Worm (Caenorhabditis elegans) whole organism, L3 larva: ENCODE results near the gene F41G4.7.

Experiments
- R02D3.7 ChIP-seq: fragments of 150-350 bp; optimal IDR thresholded peaks from 2 replicates; lab custom pipeline; 2014; ENCODE audit warnings: missing biosample characterization, missing genetic modification characterization
- ZK546.5 ChIP-seq: sonication (generic microtip); optimal IDR thresholded peaks from 2 replicates; lab custom pipeline; 2017; ENCODE audit warnings: missing biosample characterization, missing genetic modification characterization
- aly-2 ChIP-seq: fragments of 150-350 bp; optimal IDR thresholded peaks from 2 replicates; lab custom pipeline; 2014; ENCODE audit warnings: missing biosample characterization, missing genetic modification characterization
- ama-1 ChIP-seq: fragments of 150-350 bp; optimal IDR thresholded peaks from 2 replicates; lab custom pipeline; 2018
- ceh-16 ChIP-seq: sonication (generic microtip); optimal IDR thresholded peaks from 2 replicates; lab custom pipeline; 2017; ENCODE audit warnings: missing biosample characterization, missing genetic modification characterization
- ceh-28 ChIP-seq: fragments of 150-350 bp; optimal IDR thresholded peaks from 2 replicates; lab custom pipeline; 2014; ENCODE audit warnings: missing biosample characterization, missing genetic modification reagents, missing genetic modification characterization
- ceh-82 ChIP-seq: fragments of 150-350 bp; optimal IDR thresholded peaks from 2 replicates; lab custom pipeline; 2014; ENCODE audit warnings: missing biosample characterization, missing genetic modification characterization
- ceh-9 ChIP-seq: sonication (generic microtip); optimal IDR thresholded peaks from 2 replicates; lab custom pipeline; 2018; ENCODE audit warnings: missing biosample characterization, missing genetic modification characterization
- daf-12 ChIP-seq: fragments of 150-350 bp; optimal IDR thresholded peaks from 2 replicates; lab custom pipeline; 2014; ENCODE audit warnings: missing biosample characterization, missing genetic modification reagents, missing genetic modification characterization
- egl-27 ChIP-seq: sonication (generic microtip); optimal IDR thresholded peaks from 4 replicates; lab custom pipeline; 2017; ENCODE audit warnings: missing biosample characterization, missing genetic modification reagents, missing genetic modification characterization
- egl-5 ChIP-seq: fragments of 150-350 bp; optimal IDR thresholded peaks from 2 replicates; lab custom pipeline; 2017; ENCODE audit warnings: missing biosample characterization, missing genetic modification reagents, missing genetic modification characterization, inconsistent platforms
- elt-1 ChIP-seq: fragments of 150-350 bp; optimal IDR thresholded peaks from 2 replicates; lab custom pipeline; 2014; ENCODE audit warnings: missing biosample characterization, missing genetic modification characterization
- elt-2 ChIP-seq: sonication (generic microtip); optimal IDR thresholded peaks from 2 replicates; lab custom pipeline; 2016; ENCODE audit warnings: missing genetic modification reagents, mild to moderate bottlenecking, missing genetic modification characterization, missing compliant biosample characterization
- elt-3 ChIP-seq, 3 experiments: fragments of 150-350 bp in 1 of 3; sonication (generic microtip) in 2 of 3; optimal IDR thresholded peaks; 2 replicates in 2 of 3; 4 replicates in 1 of 3; lab custom pipeline; 2014 to 2017; ENCODE audit warnings: missing biosample characterization in 3 of 3, missing genetic modification characterization in 3 of 3
- eor-1 ChIP-seq, 2 experiments: fragments of 150-350 bp; optimal IDR thresholded peaks; 2 replicates each; lab custom pipeline; 2014 to 2018; ENCODE audit warnings: missing biosample characterization in 2 of 2, missing genetic modification characterization in 2 of 2
- fkh-10 ChIP-seq: sonication (generic microtip); optimal IDR thresholded peaks from 2 replicates; lab custom pipeline; 2017; ENCODE audit warnings: missing biosample characterization, missing genetic modification reagents, missing genetic modification characterization
- fkh-2 ChIP-seq: fragments of 150-350 bp; optimal IDR thresholded peaks from 2 replicates; lab custom pipeline; 2014; ENCODE audit warnings: missing biosample characterization, missing genetic modification reagents, missing genetic modification characterization
- fos-1 ChIP-seq: fragments of 150-350 bp; optimal IDR thresholded peaks from 2 replicates; lab custom pipeline; 2014; ENCODE audit warnings: missing biosample characterization, missing genetic modification characterization
- hmg-11 ChIP-seq: sonication (generic microtip); optimal IDR thresholded peaks from 2 replicates; lab custom pipeline; 2016; ENCODE audit warnings: missing genetic modification characterization, missing compliant biosample characterization
- jun-1 ChIP-seq: fragments of 150-350 bp; optimal IDR thresholded peaks from 2 replicates; lab custom pipeline; 2014; ENCODE audit warnings: missing biosample characterization, missing genetic modification reagents, missing genetic modification characterization
- lin-15B ChIP-seq: fragments of 150-350 bp; optimal IDR thresholded peaks from 2 replicates; lab custom pipeline; 2014; ENCODE audit warnings: missing biosample characterization, missing genetic modification characterization
- lin-39 ChIP-seq: fragments of 150-350 bp; optimal IDR thresholded peaks from 2 replicates; lab custom pipeline; 2018; ENCODE audit warnings: missing biosample characterization, missing genetic modification reagents, missing genetic modification characterization
- lsy-12 ChIP-seq: sonication (generic microtip); optimal IDR thresholded peaks from 2 replicates; lab custom pipeline; 2016; ENCODE audit warnings: mild to moderate bottlenecking, missing genetic modification characterization, missing compliant biosample characterization
- mdl-1 ChIP-seq: fragments of 150-350 bp; optimal IDR thresholded peaks from 2 replicates; lab custom pipeline; 2014; ENCODE audit warnings: missing biosample characterization, missing genetic modification characterization
- mml-1 ChIP-seq: fragments of 150-350 bp; sonication (generic microtip); optimal IDR thresholded peaks from 3 replicates; lab custom pipeline; 2014; ENCODE audit warnings: missing biosample characterization, missing genetic modification characterization
- nfya-1 ChIP-seq: sonication (generic microtip); optimal IDR thresholded peaks from 2 replicates; lab custom pipeline; 2017; ENCODE audit warnings: missing genetic modification characterization, mild to moderate bottlenecking, missing compliant biosample characterization, antibody characterized with exemption, moderate library complexity; ENCODE audit not compliant: insufficient read depth
- nhr-11 ChIP-seq: fragments of 150-350 bp; optimal IDR thresholded peaks from 2 replicates; lab custom pipeline; 2014; ENCODE audit warnings: missing biosample characterization, missing genetic modification characterization
- nhr-23 ChIP-seq: fragments of 150-350 bp; optimal IDR thresholded peaks from 2 replicates; lab custom pipeline; 2014; ENCODE audit warnings: missing biosample characterization, missing genetic modification reagents, missing genetic modification characterization
- nhr-237 ChIP-seq: fragments of 150-350 bp; optimal IDR thresholded peaks from 2 replicates; lab custom pipeline; 2014; ENCODE audit warnings: missing biosample characterization, missing genetic modification characterization
- nhr-25 ChIP-seq: sonication (generic microtip); optimal IDR thresholded peaks from 2 replicates; lab custom pipeline; 2017; ENCODE audit warnings: missing biosample characterization, missing genetic modification characterization
- nhr-28 ChIP-seq: fragments of 150-350 bp; optimal IDR thresholded peaks from 2 replicates; lab custom pipeline; 2014; ENCODE audit warnings: missing biosample characterization, missing genetic modification characterization
- nhr-43 ChIP-seq: sonication (generic microtip); optimal IDR thresholded peaks from 2 replicates; lab custom pipeline; 2016; ENCODE audit warnings: mild to moderate bottlenecking, missing genetic modification characterization, missing compliant biosample characterization; ENCODE audit not compliant: poor library complexity, severe bottlenecking
- nhr-67 ChIP-seq: fragments of 150-350 bp; optimal IDR thresholded peaks from 2 replicates; lab custom pipeline; 2014; ENCODE audit warnings: missing biosample characterization, missing genetic modification characterization
- nhr-76 ChIP-seq: fragments of 150-350 bp; sonication (generic microtip); optimal IDR thresholded peaks from 5 replicates; lab custom pipeline; 2014; ENCODE audit warnings: missing biosample characterization, missing genetic modification characterization
- nhr-77 ChIP-seq: fragments of 150-350 bp; optimal IDR thresholded peaks from 2 replicates; lab custom pipeline; 2014; ENCODE audit warnings: missing biosample characterization, missing genetic modification characterization
- pha-4 ChIP-seq: fragments of 150-350 bp; optimal IDR thresholded peaks from 2 replicates; lab custom pipeline; 2014; ENCODE audit warnings: missing biosample characterization, missing genetic modification reagents, missing genetic modification characterization
- pqm-1 ChIP-seq: fragments of 150-350 bp; optimal IDR thresholded peaks from 2 replicates; lab custom pipeline; 2017; ENCODE audit warnings: missing biosample characterization, missing genetic modification characterization, inconsistent platforms
- skn-1 ChIP-seq: fragments of 150-350 bp; optimal IDR thresholded peaks from 2 replicates; lab custom pipeline; 2014; ENCODE audit warnings: missing biosample characterization, missing genetic modification characterization
- snpc-4 ChIP-seq: fragments of 150-350 bp; optimal IDR thresholded peaks from 2 replicates; lab custom pipeline; 2014; ENCODE audit warnings: missing biosample characterization, missing genetic modification characterization
- tbx-2 ChIP-seq: sonication (generic microtip); optimal IDR thresholded peaks from 2 replicates; lab custom pipeline; 2016; ENCODE audit warnings: mild to moderate bottlenecking, missing genetic modification characterization, missing compliant biosample characterization
- unc-39 ChIP-seq: sonication (generic microtip); optimal IDR thresholded peaks from 4 replicates; lab custom pipeline; 2017; ENCODE audit warnings: missing biosample characterization, missing genetic modification characterization
- unc-62 ChIP-seq: fragments of 150-350 bp; sonication (generic microtip); optimal IDR thresholded peaks from 4 replicates; lab custom pipeline; 2014; ENCODE audit warnings: missing biosample characterization, missing genetic modification reagents, missing genetic modification characterization
- zag-1 ChIP-seq: fragments of 150-350 bp; optimal IDR thresholded peaks from 2 replicates; lab custom pipeline; 2014; ENCODE audit warnings: missing biosample characterization, missing genetic modification characterization
- ztf-4 ChIP-seq: fragments of 150-350 bp; optimal IDR thresholded peaks from 2 replicates; lab custom pipeline; 2014; ENCODE audit warnings: missing biosample characterization, missing genetic modification characterization

Gene F41G4.7

ce11 chrX:16818271-16818670, 17.9 kb downstream of the F41G4.7 start:
- TF ChIP-seq unc-39: no peak
- peak; percentile 40 for TF ChIP-seq fkh-10 (GFP tag; lab: Kevin White, UChicago)

DNA sequence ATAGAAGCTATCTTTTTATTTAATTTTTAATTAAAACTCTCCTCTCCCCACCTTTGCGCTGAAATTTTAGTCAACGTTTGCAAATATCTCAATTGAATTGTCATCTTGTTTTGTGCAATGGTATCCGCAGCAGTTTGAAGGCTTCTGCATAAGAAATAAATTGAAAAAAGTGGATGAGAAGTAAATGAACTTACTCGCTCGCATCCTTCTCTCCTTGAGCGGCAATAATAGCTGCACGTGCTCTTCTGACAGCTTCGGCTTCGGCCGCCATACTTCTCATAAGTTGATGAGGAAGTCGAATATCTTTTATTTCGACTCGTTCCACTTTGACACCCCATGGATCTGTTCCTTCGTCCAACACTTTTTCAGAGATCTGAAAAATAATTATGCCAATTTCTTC, 19.4 kb downstream of the F41G4.7 start:
- TF ChIP-seq fkh-10 (GFP tag; lab: Kevin White, UChicago): peak; percentile 75
- no peak for TF ChIP-seq elt-1 (tag; lab: Kevin White, UChicago)

ce11 chrX:16815508-16815907, 20.7 kb downstream of the F41G4.7 start:
- TF ChIP-seq pha-4 (tag; lab: Kevin White, UChicago) (peak; percentile 7), nhr-25 (tag; lab: Kevin White, UChicago) (no peak)

ce11 chrX:16814913-16815312, 21.3 kb downstream of the F41G4.7 start:
- TF ChIP-seq mml-1 (no peak), nhr-11 (tag; lab: Kevin White, UChicago) (no peak), daf-12 (tag; lab: Kevin White, UChicago) (no peak), pqm-1 (tag; lab: Kevin White, UChicago) (peak; percentile 38), ama-1 (lab: Kevin White, UChicago) (no peak), elt-2 (tag; lab: Kevin White, UChicago) (peak; percentile 16)

DNA sequence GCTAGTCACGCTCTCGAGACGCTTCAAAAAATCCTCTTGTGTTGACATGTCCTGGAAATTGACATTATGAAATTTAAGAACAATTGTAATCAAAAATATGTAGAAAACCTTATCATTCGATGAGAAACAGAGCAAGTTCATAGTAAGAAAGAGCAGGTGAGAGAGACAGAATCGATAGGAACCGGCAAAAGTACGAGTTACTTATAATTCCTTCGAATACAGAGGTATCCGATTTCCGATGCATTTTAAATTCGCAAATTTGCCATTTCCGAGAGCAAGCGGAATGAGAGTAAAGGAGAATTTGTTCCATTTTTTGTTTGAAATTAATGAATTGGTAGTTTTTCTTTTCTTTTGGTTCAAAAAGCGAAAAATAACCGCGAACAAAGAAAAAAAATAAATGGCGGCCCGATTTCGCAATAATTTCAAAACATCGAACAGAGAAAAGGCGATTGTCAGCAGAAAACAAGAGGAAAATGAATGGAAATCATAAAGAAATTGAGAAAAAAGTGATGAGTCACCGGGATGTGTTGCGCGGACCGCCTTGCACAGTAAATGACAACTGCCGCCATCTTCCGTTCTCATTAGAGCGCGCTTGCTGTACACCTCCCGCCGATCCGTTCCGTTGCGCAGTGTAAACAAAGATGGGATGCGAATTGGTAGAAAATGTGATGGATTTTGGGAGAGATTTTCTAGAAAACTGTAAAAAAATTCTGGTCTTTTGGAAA, 22.4 kb downstream of the F41G4.7 start, which contains the start of gene cas-1:
Gene cas-1 (minus strand): TSS at position 51 of the 725 bp plus-strand sequence.
- peak; percentile 77 for TF ChIP-seq pha-4 (tag; lab: Kevin White, UChicago)
- no peak for TF ChIP-seq mml-1
- TF ChIP-seq elt-3 (tag; optimal IDR thresholded peaks at IDR 0.05; lab: Kevin White, UChicago): no peak
- TF ChIP-seq daf-12 (tag; lab: Kevin White, UChicago): no peak
- no peak for TF ChIP-seq mdl-1
- TF ChIP-seq nhr-77 (tag; lab: Kevin White, UChicago): no peak
- no peak for TF ChIP-seq elt-1 (tag; lab: Kevin White, UChicago)
- TF ChIP-seq aly-2 (tag; lab: Kevin White, UChicago): no peak
- no peak for TF ChIP-seq nhr-237 (tag; lab: Kevin White, UChicago)
- TF ChIP-seq skn-1 (tag; lab: Kevin White, UChicago): no peak
- TF ChIP-seq nhr-25 (tag; lab: Kevin White, UChicago): peak; percentile 26
- TF ChIP-seq fkh-10 (GFP tag; lab: Kevin White, UChicago): no peak
- no peak for TF ChIP-seq nhr-43 (tag; lab: Kevin White, UChicago)
- peak; percentile 49 for TF ChIP-seq hmg-11
- TF ChIP-seq nhr-11 (tag; lab: Kevin White, UChicago): no peak
- TF ChIP-seq ama-1 (lab: Kevin White, UChicago): no peak
- peak; percentile 48 for TF ChIP-seq nfya-1
- no peak for TF ChIP-seq unc-62 (GFP tag; lab: Kevin White, UChicago)
- no peak for TF ChIP-seq ZK546.5 (tag; lab: Kevin White, UChicago)
- TF ChIP-seq unc-39: no peak
- no peak for TF ChIP-seq lsy-12 (tag; lab: Kevin White, UChicago)
- TF ChIP-seq ztf-4: no peak
- TF ChIP-seq zag-1 (tag; lab: Kevin White, UChicago): no peak
- TF ChIP-seq jun-1 (tag; lab: Kevin White, UChicago): peak; percentile 42
- TF ChIP-seq fos-1: peak; percentile 66
- peak; percentile 55 for TF ChIP-seq lin-39 (tag; lab: Kevin White, UChicago)
- no peak for TF ChIP-seq ceh-28
- TF ChIP-seq ceh-16 (tag; lab: Kevin White, UChicago): no peak
- TF ChIP-seq pqm-1 (tag; lab: Kevin White, UChicago): no peak
- TF ChIP-seq nhr-67 (tag; lab: Kevin White, UChicago): no peak
- no peak for TF ChIP-seq eor-1 (tag; optimal IDR thresholded peaks at IDR 0.05; lab: Kevin White, UChicago)
- no peak for TF ChIP-seq ceh-9
- no peak for TF ChIP-seq nhr-28
- TF ChIP-seq R02D3.7 (tag; lab: Kevin White, UChicago): no peak
- peak; percentile 32 for TF ChIP-seq lin-15B (tag; lab: Kevin White, UChicago)
- TF ChIP-seq fkh-2 (tag; lab: Kevin White, UChicago): no peak
- TF ChIP-seq nhr-23 (tag; lab: Kevin White, UChicago): peak; percentile 32
- TF ChIP-seq egl-27 (tag; lab: Kevin White, UChicago): no peak
- TF ChIP-seq nhr-76 (tag; lab: Kevin White, UChicago): no peak
- no peak for TF ChIP-seq ceh-82 (tag; lab: Kevin White, UChicago)
- TF ChIP-seq tbx-2: no peak
- no peak for TF ChIP-seq snpc-4 (tag; lab: Kevin White, UChicago)
- TF ChIP-seq egl-5 (tag; lab: Kevin White, UChicago): peak; percentile 28
